Worm (Caenorhabditis elegans) whole organism, young adult: ENCODE results near the gene xrn-1.
A peak's percentile ranks its signal among the peaks of the same experiment; 100 is the strongest.

Experiments used
- B0019.2 ChIP-seq: fragments of 200-800 bp; sonication (Bioruptor generic); conservative IDR thresholded peaks from 2 replicates; pipeline ENCODE4 v1.3.6; 2022; ENCODE audit warnings: missing genetic modification reagents, missing genetic modification characterization, missing compliant biosample characterization
- B0336.3 ChIP-seq: fragments of 200-800 bp; sonication (Bioruptor generic); IDR thresholded peaks from 2 replicates; pipeline ENCODE4 v1.3.6; 2022; ENCODE audit warnings: missing genetic modification characterization, missing compliant biosample characterization
- C06A6.2 ChIP-seq: fragments of 200-800 bp; sonication (Bioruptor generic); conservative IDR thresholded peaks from 2 replicates; pipeline ENCODE4 v1.3.6; 2022; ENCODE audit warnings: missing genetic modification characterization, missing compliant biosample characterization
- F57C9.4 ChIP-seq: sonication (generic microtip); optimal IDR thresholded peaks from 2 replicates; lab custom pipeline; 2017; ENCODE audit warnings: mild to moderate bottlenecking, missing genetic modification characterization, missing compliant biosample characterization
- K11D2.4 ChIP-seq: fragments of 200-800 bp; sonication (Bioruptor generic); IDR thresholded peaks from 2 replicates; pipeline ENCODE4 v1.3.6; 2022; ENCODE audit warnings: missing genetic modification reagents, missing genetic modification characterization, missing compliant biosample characterization
- K12H6.12 ChIP-seq: fragments of 200-800 bp; sonication (Bioruptor generic); optimal IDR thresholded peaks from 2 replicates; lab custom pipeline; 2018; ENCODE audit warnings: mild to moderate bottlenecking, missing genetic modification characterization, missing compliant biosample characterization
- T26A5.8 ChIP-seq: sonication (generic microtip); optimal IDR thresholded peaks from 2 replicates; lab custom pipeline; 2016; ENCODE audit warnings: missing genetic modification characterization, missing compliant biosample characterization
- akir-1 ChIP-seq: fragments of 200-800 bp; sonication (Bioruptor generic); optimal IDR thresholded peaks from 2 replicates; lab custom pipeline; 2018; ENCODE audit warnings: mild to moderate bottlenecking, missing genetic modification characterization, moderate library complexity, missing compliant biosample characterization
- aptf-2 ChIP-seq: fragments of 200-800 bp; sonication (Bioruptor generic); conservative IDR thresholded peaks from 2 replicates; pipeline ENCODE4 v1.3.6; 2022; ENCODE audit warnings: missing genetic modification reagents, missing genetic modification characterization, missing compliant biosample characterization
- atf-7 ChIP-seq: sonication (generic microtip); optimal IDR thresholded peaks from 2 replicates; lab custom pipeline; 2017; ENCODE audit warnings: mild to moderate bottlenecking, missing genetic modification characterization, missing compliant biosample characterization
- attf-5 ChIP-seq: fragments of 200-800 bp; sonication (Bioruptor generic); optimal IDR thresholded peaks from 2 replicates; lab custom pipeline; 2018; ENCODE audit warnings: mild to moderate bottlenecking, missing genetic modification characterization, missing compliant biosample characterization
- cebp-1 ChIP-seq, 2 experiments: fragments of 200-800 bp in 1 of 2; sonication (Bioruptor generic) in 1 of 2; sonication (generic microtip) in 1 of 2; IDR thresholded peaks in 1 of 2; optimal IDR thresholded peaks in 1 of 2; 2 replicates each; pipeline versions ENCODE4 v1.3.6 to Lab custom; 2017 to 2022; ENCODE audit warnings: missing compliant biosample characterization in 2 of 2, missing genetic modification characterization in 2 of 2, mild to moderate bottlenecking in 1 of 2, missing genetic modification reagents in 1 of 2, moderate library complexity in 1 of 2
- ceh-100 ChIP-seq: fragments of 200-800 bp; sonication (Bioruptor generic); IDR thresholded peaks from 2 replicates; pipeline ENCODE4 v1.3.6; 2022; ENCODE audit warnings: missing genetic modification reagents, missing genetic modification characterization, missing compliant biosample characterization
- chd-7 ChIP-seq: sonication (generic microtip); optimal IDR thresholded peaks from 2 replicates; lab custom pipeline; 2016; ENCODE audit warnings: mild to moderate bottlenecking, missing genetic modification characterization, moderate library complexity, missing compliant biosample characterization
- dox-1 ChIP-seq: fragments of 200-800 bp; sonication (Bioruptor generic); IDR thresholded peaks from 2 replicates; pipeline ENCODE4 v1.3.6; 2022; ENCODE audit warnings: missing genetic modification reagents, missing genetic modification characterization, missing compliant biosample characterization
- dpl-1 ChIP-seq: fragments of 150-350 bp; optimal IDR thresholded peaks from 2 replicates; lab custom pipeline; 2014; ENCODE audit warnings: missing biosample characterization, missing genetic modification reagents, missing genetic modification characterization
- efl-1 ChIP-seq: fragments of 150-350 bp; optimal IDR thresholded peaks from 2 replicates; lab custom pipeline; 2014; ENCODE audit warnings: missing biosample characterization, missing genetic modification reagents, missing genetic modification characterization
- egl-44 ChIP-seq: fragments of 200-800 bp; sonication (Bioruptor generic); IDR thresholded peaks from 2 replicates; pipeline ENCODE4 v1.3.6; 2022; ENCODE audit warnings: missing genetic modification reagents, missing genetic modification characterization, missing compliant biosample characterization
- egrh-3 ChIP-seq: fragments of 200-800 bp; sonication (Bioruptor generic); IDR thresholded peaks from 2 replicates; pipeline ENCODE4 v1.3.6; 2022; ENCODE audit warnings: missing genetic modification reagents, missing genetic modification characterization, missing compliant biosample characterization
- ets-4 ChIP-seq: fragments of 200-800 bp; sonication (Bioruptor generic); optimal IDR thresholded peaks from 2 replicates; lab custom pipeline; 2018; ENCODE audit warnings: mild to moderate bottlenecking, missing genetic modification characterization, missing compliant biosample characterization
- gei-17 ChIP-seq: fragments of 200-800 bp; sonication (Bioruptor generic); optimal IDR thresholded peaks from 2 replicates; lab custom pipeline; 2018; ENCODE audit warnings: mild to moderate bottlenecking, missing genetic modification characterization, missing compliant biosample characterization
- hmg-1.2 ChIP-seq: fragments of 200-800 bp; sonication (Bioruptor generic); IDR thresholded peaks from 2 replicates; pipeline ENCODE4 v1.3.6; 2022; ENCODE audit warnings: missing genetic modification reagents, missing genetic modification characterization, missing compliant biosample characterization
- let-607 ChIP-seq, 2 experiments: fragments of 200-800 bp in 1 of 2; sonication (Bioruptor generic) in 1 of 2; sonication (generic microtip) in 1 of 2; optimal IDR thresholded peaks; 2 replicates each; lab custom pipeline; 2016 to 2018; ENCODE audit warnings: mild to moderate bottlenecking in 2 of 2, missing compliant biosample characterization in 2 of 2, missing genetic modification characterization in 2 of 2, moderate library complexity in 2 of 2, missing genotype in 1 of 2
- lin-26 ChIP-seq: fragments of 200-800 bp; sonication (Bioruptor generic); IDR thresholded peaks from 2 replicates; pipeline ENCODE4 v1.3.6; 2022; ENCODE audit warnings: missing genetic modification reagents, missing genetic modification characterization, missing compliant biosample characterization
- lin-54 ChIP-seq: fragments of 200-800 bp; sonication (Bioruptor generic); optimal IDR thresholded peaks from 2 replicates; lab custom pipeline; 2018; ENCODE audit warnings: mild to moderate bottlenecking, missing genetic modification characterization, missing compliant biosample characterization
- lsl-1 ChIP-seq: fragments of 200-800 bp; sonication (Bioruptor generic); optimal IDR thresholded peaks from 2 replicates; lab custom pipeline; 2018; ENCODE audit warnings: mild to moderate bottlenecking, missing genetic modification characterization, moderate library complexity, missing compliant biosample characterization
- lsy-27 ChIP-seq: sonication (generic microtip); optimal IDR thresholded peaks from 2 replicates; lab custom pipeline; 2017; ENCODE audit warnings: missing genetic modification characterization, mild to moderate bottlenecking, missing compliant biosample characterization, antibody characterized with exemption, missing genotype, borderline replicate concordance; ENCODE audit not compliant: insufficient read depth
- madf-10 ChIP-seq: sonication (generic microtip); optimal IDR thresholded peaks from 2 replicates; lab custom pipeline; 2016; ENCODE audit warnings: mild to moderate bottlenecking, missing genetic modification characterization, missing compliant biosample characterization
- madf-6 ChIP-seq: fragments of 200-800 bp; sonication (Bioruptor generic); IDR thresholded peaks from 2 replicates; pipeline ENCODE4 v1.3.6; 2022; ENCODE audit warnings: missing genetic modification reagents, missing genetic modification characterization, missing compliant biosample characterization
- mcd-1 ChIP-seq: fragments of 200-800 bp; sonication (Bioruptor generic); IDR thresholded peaks from 2 replicates; pipeline ENCODE4 v1.3.6; 2022; ENCODE audit warnings: missing genetic modification reagents, missing genetic modification characterization, missing compliant biosample characterization
- nhr-27 ChIP-seq: fragments of 200-800 bp; sonication (Bioruptor generic); optimal IDR thresholded peaks from 2 replicates; lab custom pipeline; 2018; ENCODE audit warnings: mild to moderate bottlenecking, missing genetic modification characterization, moderate library complexity, missing compliant biosample characterization
- nhr-80 ChIP-seq: sonication (generic microtip); optimal IDR thresholded peaks from 2 replicates; lab custom pipeline; 2016; ENCODE audit warnings: missing genetic modification characterization, missing compliant biosample characterization
- pbrm-1 ChIP-seq: fragments of 200-800 bp; sonication (Bioruptor generic); IDR thresholded peaks from 2 replicates; pipeline ENCODE4 v1.3.6; 2022; ENCODE audit warnings: missing genetic modification reagents, missing genetic modification characterization, missing compliant biosample characterization
- pha-4 ChIP-seq: fragments of 150-350 bp; sonication (generic microtip); optimal IDR thresholded peaks from 2 replicates; lab custom pipeline; 2014; ENCODE audit warnings: missing biosample characterization, missing genetic modification reagents, missing genetic modification characterization
- rec-8 ChIP-seq, 2 experiments: sonication (generic microtip); optimal IDR thresholded peaks; 2 replicates each; lab custom pipeline; 2016; ENCODE audit warnings: mild to moderate bottlenecking in 2 of 2, missing genetic modification characterization in 2 of 2, missing genetic modification reagents in 2 of 2, missing genotype in 2 of 2, missing biosample characterization in 1 of 2, missing compliant biosample characterization in 1 of 2, moderate library complexity in 1 of 2
- rpc-1 ChIP-seq, 2 experiments: fragments of 150-350 bp in 1 of 2; sonication (generic microtip) in 1 of 2; optimal IDR thresholded peaks; 2 replicates each; lab custom pipeline; 2014 to 2018; ENCODE audit warnings: missing biosample characterization in 1 of 2, missing genetic modification characterization in 1 of 2, missing genetic modification reagents in 1 of 2, missing genotype in 1 of 2
- snpc-4 ChIP-seq, 5 experiments: fragments of 150-350 bp in 1 of 5; sonication (generic microtip) in 4 of 5; optimal IDR thresholded peaks; 2 replicates each; lab custom pipeline; 2014 to 2018; ENCODE audit warnings: missing genetic modification characterization in 5 of 5, missing biosample characterization in 3 of 5, antibody characterized with exemption in 2 of 5, mild to moderate bottlenecking in 2 of 5, missing compliant biosample characterization in 2 of 5, missing genotype in 2 of 5, moderate library complexity in 2 of 5, missing genetic modification reagents in 1 of 5
- somi-1 ChIP-seq: fragments of 200-800 bp; sonication (Bioruptor generic); optimal IDR thresholded peaks from 2 replicates; lab custom pipeline; 2018; ENCODE audit warnings: mild to moderate bottlenecking, missing genetic modification characterization, missing compliant biosample characterization
- tbp1 ChIP-seq: fragments of 200-800 bp; sonication (Bioruptor generic); optimal IDR thresholded peaks from 2 replicates; lab custom pipeline; 2018; ENCODE audit warnings: mild to moderate bottlenecking, missing genetic modification characterization, missing compliant biosample characterization
- unc-62 ChIP-seq: fragments of 150-350 bp; optimal IDR thresholded peaks from 2 replicates; lab custom pipeline; 2014; ENCODE audit warnings: missing biosample characterization, missing genetic modification reagents, missing genetic modification characterization
- zfh-2 ChIP-seq: fragments of 200-800 bp; sonication (Bioruptor generic); conservative IDR thresholded peaks from 2 replicates; pipeline ENCODE4 v1.3.6; 2022; ENCODE audit warnings: missing genetic modification reagents, missing genetic modification characterization, missing compliant biosample characterization
- ztf-18 ChIP-seq: sonication (generic microtip); optimal IDR thresholded peaks from 2 replicates; lab custom pipeline; 2016; ENCODE audit warnings: missing genotype, mild to moderate bottlenecking, missing genetic modification characterization, missing compliant biosample characterization
- ztf-22 ChIP-seq: fragments of 200-800 bp; sonication (Bioruptor generic); optimal IDR thresholded peaks from 2 replicates; lab custom pipeline; 2018; ENCODE audit warnings: mild to moderate bottlenecking, missing genetic modification characterization, moderate library complexity, missing compliant biosample characterization
- ztf-26 ChIP-seq: sonication (generic microtip); optimal IDR thresholded peaks from 2 replicates; lab custom pipeline; 2017; ENCODE audit warnings: missing genetic modification characterization, missing compliant biosample characterization
- ztf-3 ChIP-seq: fragments of 200-800 bp; sonication (Bioruptor generic); optimal IDR thresholded peaks from 2 replicates; lab custom pipeline; 2018; ENCODE audit warnings: mild to moderate bottlenecking, missing genetic modification characterization, missing compliant biosample characterization
- ztf-6 ChIP-seq: fragments of 200-800 bp; sonication (Bioruptor generic); IDR thresholded peaks from 2 replicates; pipeline ENCODE4 v1.3.6; 2022; ENCODE audit warnings: missing genetic modification reagents, missing genetic modification characterization, missing compliant biosample characterization

Gene xrn-1

DNA sequence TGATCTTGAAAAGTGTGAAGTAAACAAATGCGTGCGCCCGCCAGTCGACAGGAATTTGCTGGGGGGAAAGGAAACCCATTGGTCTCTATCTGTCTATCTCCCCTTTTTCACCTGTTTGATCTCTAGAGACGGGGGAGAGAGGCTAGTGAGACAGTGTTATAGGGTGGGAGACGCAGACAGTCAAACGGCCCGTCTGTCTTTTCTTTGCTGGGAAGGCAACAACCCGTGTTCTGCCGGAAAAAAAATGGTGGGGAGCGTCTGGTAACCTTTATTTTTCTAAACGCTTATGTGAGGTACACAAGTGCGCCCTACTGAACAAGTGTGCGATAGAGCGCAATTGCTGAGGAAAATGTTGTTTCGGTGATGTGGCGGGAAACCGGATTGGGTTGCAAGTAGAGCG is 18.2 kb upstream of the xrn-1 start:
- TF ChIP-seq unc-62 (GFP tag; lab: Kevin White, UChicago) (peak; percentile 9), nhr-27 (tag; lab: Kevin White, UChicago) (no peak), ztf-6 (GFP tag; lab: Robert Waterston, UW) (no peak), nhr-80 (tag; lab: Kevin White, UChicago) (peak; percentile 87), chd-7 (tag; lab: Kevin White, UChicago) (peak; percentile 72), cebp-1 (GFP tag; IDR thresholded peaks at IDR 0.05; lab: Robert Waterston, UW) (no peak), cebp-1 (tag; optimal IDR thresholded peaks at IDR 0.05; lab: Kevin White, UChicago) (peak; percentile 71), gei-17 (GFP tag; lab: Kevin White, UChicago) (no peak), aptf-2 (0 out of 2 replicates have a peak, but pooled peaks have one; percentile 36), snpc-4 (GFP tag; optimal IDR thresholded peaks at IDR 0.05; lab: Kevin White, UChicago) (peak; percentile 6), snpc-4 (tag; optimal IDR thresholded peaks at IDR 0.05; lab: Kevin White, UChicago) (peak in 3 of 4 experiments; percentile 18 to 69 (median 66)), zfh-2 (GFP tag; lab: Robert Waterston, UW) (peak; percentile 92), hmg-1.2 (peak; percentile 97), madf-10 (peak; percentile 13), dpl-1 (GFP tag; lab: Kevin White, UChicago) (no peak), B0336.3 (peak; percentile 41; the same call in 1 of the 2 replicates), ztf-18 (tag; lab: Kevin White, UChicago) (peak; percentile 47), efl-1 (GFP tag; lab: Kevin White, UChicago) (peak; percentile 39), ztf-26 (peak; percentile 60), akir-1 (GFP tag; lab: Kevin White, UChicago) (peak; percentile 53), lsl-1 (GFP tag; lab: Kevin White, UChicago) (no peak), somi-1 (GFP tag; lab: Kevin White, UChicago) (peak; percentile 75), K12H6.12 (tag; lab: Kevin White, UChicago) (peak; percentile 43), T26A5.8 (tag; lab: Kevin White, UChicago) (no peak), lin-26 (GFP tag; lab: Robert Waterston, UW) (peak; percentile 66), egrh-3 (peak; percentile 51; the same call in 1 of the 2 replicates), B0019.2 (GFP tag; lab: Robert Waterston, UW) (no peak), tbp1 (peak; percentile 54), let-607 (tag; optimal IDR thresholded peaks at IDR 0.05; lab: Kevin White, UChicago) (no peak), pha-4 (peak; percentile 81), pbrm-1 (GFP tag; lab: Robert Waterston, UW) (0 out of 2 replicates have a peak, but pooled peaks have one; percentile 39), ztf-3 (GFP tag; lab: Kevin White, UChicago) (no peak), lsy-27 (no peak), dox-1 (GFP tag; lab: Robert Waterston, UW) (peak; percentile 82), K11D2.4 (GFP tag; lab: Robert Waterston, UW) (peak; percentile 45; the same call in 1 of the 2 replicates), mcd-1 (GFP tag; lab: Robert Waterston, UW) (peak; percentile 90), atf-7 (tag; lab: Kevin White, UChicago) (peak; percentile 48), ztf-22 (GFP tag; lab: Kevin White, UChicago) (peak; percentile 13), rec-8 (tag; optimal IDR thresholded peaks at IDR 0.05; lab: Kevin White, UChicago) (no peak), C06A6.2 (GFP tag; lab: Robert Waterston, UW) (0 out of 2 replicates have a peak, but pooled peaks have one; percentile 33), ets-4 (peak; percentile 4), egl-44 (GFP tag; lab: Robert Waterston, UW) (0 out of 2 replicates have a peak, but pooled peaks have one; percentile 63), F57C9.4 (tag; lab: Kevin White, UChicago) (no peak), rpc-1 (optimal IDR thresholded peaks at IDR 0.05; lab: Kevin White, UChicago) (no peak), rpc-1 (tag; optimal IDR thresholded peaks at IDR 0.05; lab: Kevin White, UChicago) (no peak), ceh-100 (0 out of 2 replicates have a peak, but pooled peaks have one; percentile 21), lin-54 (GFP tag; lab: Kevin White, UChicago) (peak; percentile 25), madf-6 (peak; percentile 50), attf-5 (peak; percentile 85)
